Worm (Caenorhabditis elegans) whole organism, L1 larva: Measurements from ENCODE around the gene T19C3.2.
A peak's percentile ranks its signal among the peaks of the same experiment; 100 is the strongest.

Source experiments
- C16A3.4 ChIP-seq: fragments of 150-350 bp; optimal IDR thresholded peaks from 2 replicates; lab custom pipeline; 2014; ENCODE audit warnings: missing biosample characterization, missing genetic modification characterization
- C34B4.2 ChIP-seq: sonication (generic microtip); optimal IDR thresholded peaks from 2 replicates; lab custom pipeline; 2017; ENCODE audit warnings: mild to moderate bottlenecking, missing genetic modification characterization, missing compliant biosample characterization
- Y116A8C.19 ChIP-seq: sonication (generic microtip); optimal IDR thresholded peaks from 2 replicates; lab custom pipeline; 2016; ENCODE audit warnings: missing compliant biosample characterization, missing genetic modification characterization, borderline replicate concordance
- ama-1 ChIP-seq: fragments of 150-350 bp; optimal IDR thresholded peaks from 2 replicates; lab custom pipeline; 2014
- blmp-1 ChIP-seq: fragments of 150-350 bp; optimal IDR thresholded peaks from 2 replicates; lab custom pipeline; 2014; ENCODE audit warnings: missing biosample characterization, missing genetic modification characterization
- ceh-63 ChIP-seq: fragments of 200-800 bp; sonication (Bioruptor generic); optimal IDR thresholded peaks from 2 replicates; lab custom pipeline; 2018; ENCODE audit warnings: mild to moderate bottlenecking, missing genetic modification characterization, missing compliant biosample characterization
- ceh-8 ChIP-seq: fragments of 200-800 bp; sonication (Bioruptor generic); optimal IDR thresholded peaks from 2 replicates; lab custom pipeline; 2018; ENCODE audit warnings: mild to moderate bottlenecking, missing genetic modification characterization, moderate library complexity, missing compliant biosample characterization
- ceh-82 ChIP-seq, 3 experiments: fragments of 150-350 bp in 1 of 3; sonication (generic microtip) in 2 of 3; optimal IDR thresholded peaks; 2 replicates each; lab custom pipeline; 2014 to 2017; ENCODE audit warnings: missing biosample characterization in 3 of 3, missing genetic modification characterization in 3 of 3
- ces-1 ChIP-seq: fragments of 150-350 bp; optimal IDR thresholded peaks from 2 replicates; lab custom pipeline; 2014; ENCODE audit warnings: missing biosample characterization, missing genetic modification reagents, missing genetic modification characterization
- efl-3 ChIP-seq: fragments of 200-800 bp; sonication (Bioruptor generic); optimal IDR thresholded peaks from 2 replicates; lab custom pipeline; 2018; ENCODE audit warnings: mild to moderate bottlenecking, missing genetic modification characterization, missing compliant biosample characterization
- egl-27 ChIP-seq, 2 experiments: fragments of 150-350 bp in 1 of 2; sonication (generic microtip); optimal IDR thresholded peaks; 3 replicates each; lab custom pipeline; 2017 to 2018; ENCODE audit warnings: missing biosample characterization in 2 of 2, missing genetic modification characterization in 2 of 2, missing genetic modification reagents in 2 of 2
- elt-2 ChIP-seq: sonication (generic microtip); optimal IDR thresholded peaks from 2 replicates; lab custom pipeline; 2016; ENCODE audit warnings: missing genetic modification characterization, mild to moderate bottlenecking, inconsistent platforms, missing compliant biosample characterization, missing genetic modification reagents
- elt-3 ChIP-seq, 6 experiments: fragments of 150-350 bp in 1 of 6; sonication (generic microtip); optimal IDR thresholded peaks; 2 replicates each; lab custom pipeline; 2017 to 2018; ENCODE audit warnings: missing biosample characterization in 6 of 6, missing genetic modification characterization in 6 of 6, inconsistent platforms in 1 of 6
- ets-5 ChIP-seq: fragments of 200-800 bp; sonication (Bioruptor generic); IDR thresholded peaks from 2 replicates; pipeline ENCODE4 v1.3.6; 2022; ENCODE audit warnings: missing genetic modification characterization, missing compliant biosample characterization
- fkh-10 ChIP-seq: sonication (generic microtip); optimal IDR thresholded peaks from 2 replicates; lab custom pipeline; 2017; ENCODE audit warnings: missing biosample characterization, missing genetic modification reagents, missing genetic modification characterization
- grh-1 ChIP-seq: fragments of 200-800 bp; sonication (Bioruptor generic); IDR thresholded peaks from 2 replicates; pipeline ENCODE4 v1.3.6; 2022; ENCODE audit warnings: missing genetic modification reagents, missing genetic modification characterization, missing compliant biosample characterization
- hpl-2 ChIP-seq: fragments of 150-350 bp; optimal IDR thresholded peaks from 2 replicates; lab custom pipeline; 2014; ENCODE audit warnings: missing biosample characterization, missing genetic modification reagents, missing genetic modification characterization
- irx-1 ChIP-seq: sonication (generic microtip); optimal IDR thresholded peaks from 2 replicates; lab custom pipeline; 2016; ENCODE audit warnings: missing genetic modification characterization, missing compliant biosample characterization
- isw-1 ChIP-seq: fragments of 200-800 bp; sonication (Bioruptor generic); IDR thresholded peaks from 2 replicates; pipeline ENCODE4 v1.3.6; 2022; ENCODE audit warnings: missing genetic modification characterization, missing compliant biosample characterization
- jun-1 ChIP-seq: fragments of 150-350 bp; optimal IDR thresholded peaks from 2 replicates; lab custom pipeline; 2014; ENCODE audit warnings: missing biosample characterization, missing genetic modification reagents, missing genetic modification characterization
- lin-14 ChIP-seq: fragments of 200-800 bp; sonication (Bioruptor generic); optimal IDR thresholded peaks from 2 replicates; lab custom pipeline; 2018; ENCODE audit warnings: mild to moderate bottlenecking, missing genetic modification characterization, moderate library complexity, missing compliant biosample characterization
- lin-15B ChIP-seq: fragments of 150-350 bp; sonication (generic microtip); optimal IDR thresholded peaks from 3 replicates; lab custom pipeline; 2014; ENCODE audit warnings: missing biosample characterization, missing genetic modification characterization
- lin-35 ChIP-seq, 2 experiments: fragments of 150-350 bp; optimal IDR thresholded peaks; 2 replicates each; lab custom pipeline; 2014; ENCODE audit warnings: missing biosample characterization in 2 of 2, missing genetic modification characterization in 2 of 2, missing genetic modification reagents in 2 of 2
- lin-39 ChIP-seq: fragments of 150-350 bp; optimal IDR thresholded peaks from 2 replicates; lab custom pipeline; 2014; ENCODE audit warnings: missing biosample characterization, missing genetic modification reagents, missing genetic modification characterization
- lsy-2 ChIP-seq, 2 experiments: fragments of 150-350 bp; optimal IDR thresholded peaks; 2 replicates each; lab custom pipeline; 2014; ENCODE audit warnings: missing biosample characterization in 2 of 2, missing genetic modification characterization in 2 of 2
- mdl-1 ChIP-seq, 2 experiments: fragments of 150-350 bp; optimal IDR thresholded peaks; 2 replicates each; lab custom pipeline; 2014 to 2017; ENCODE audit warnings: missing biosample characterization in 2 of 2, missing genetic modification characterization in 2 of 2, inconsistent platforms in 1 of 2
- mef-2 ChIP-seq: fragments of 150-350 bp; optimal IDR thresholded peaks from 2 replicates; lab custom pipeline; 2014; ENCODE audit warnings: missing biosample characterization, missing genetic modification characterization
- mep-1 ChIP-seq: fragments of 150-350 bp; optimal IDR thresholded peaks from 2 replicates; lab custom pipeline; 2014; ENCODE audit warnings: missing biosample characterization, missing genetic modification characterization
- nhr-11 ChIP-seq: fragments of 150-350 bp; optimal IDR thresholded peaks from 2 replicates; lab custom pipeline; 2014; ENCODE audit warnings: missing biosample characterization, missing genetic modification characterization
- nhr-19 ChIP-seq: fragments of 200-800 bp; sonication (Bioruptor generic); conservative IDR thresholded peaks from 2 replicates; pipeline ENCODE4 v1.3.6; 2022; ENCODE audit warnings: missing genetic modification characterization, missing compliant biosample characterization
- nhr-28 ChIP-seq: fragments of 150-350 bp; optimal IDR thresholded peaks from 2 replicates; lab custom pipeline; 2014; ENCODE audit warnings: missing biosample characterization, missing genetic modification characterization
- nhr-47 ChIP-seq: sonication (generic microtip); optimal IDR thresholded peaks from 2 replicates; lab custom pipeline; 2016; ENCODE audit warnings: mild to moderate bottlenecking, missing genetic modification characterization, moderate library complexity, missing compliant biosample characterization
- nhr-71 ChIP-seq: sonication (generic microtip); optimal IDR thresholded peaks from 2 replicates; lab custom pipeline; 2016; ENCODE audit warnings: mild to moderate bottlenecking, missing genetic modification characterization, moderate library complexity, missing compliant biosample characterization
- nhr-77 ChIP-seq: fragments of 150-350 bp; optimal IDR thresholded peaks from 2 replicates; lab custom pipeline; 2014; ENCODE audit warnings: missing biosample characterization, missing genetic modification characterization
- nhr-85 ChIP-seq: sonication (generic microtip); peaks from one replicate; lab custom pipeline; 2016; ENCODE audit warnings: missing genetic modification characterization, inconsistent platforms, missing compliant biosample characterization
- nhr-90 ChIP-seq: sonication (generic microtip); optimal IDR thresholded peaks from 2 replicates; lab custom pipeline; 2016; ENCODE audit warnings: mild to moderate bottlenecking, missing genetic modification characterization, missing compliant biosample characterization; ENCODE audit not compliant: poor library complexity
- pqm-1 ChIP-seq: sonication (generic microtip); optimal IDR thresholded peaks from 3 replicates; lab custom pipeline; 2017; ENCODE audit warnings: missing biosample characterization, missing genetic modification characterization
- snpc-4 ChIP-seq: fragments of 150-350 bp; optimal IDR thresholded peaks from 2 replicates; lab custom pipeline; 2014; ENCODE audit warnings: missing biosample characterization, missing genetic modification characterization
- snu-23 ChIP-seq: sonication (generic microtip); optimal IDR thresholded peaks from 2 replicates; lab custom pipeline; 2016; ENCODE audit warnings: missing genetic modification characterization, missing compliant biosample characterization
- sptf-1 ChIP-seq: fragments of 150-350 bp; optimal IDR thresholded peaks from 2 replicates; lab custom pipeline; 2014; ENCODE audit warnings: missing biosample characterization, missing genetic modification characterization
- sup-37 ChIP-seq: fragments of 200-800 bp; sonication (Bioruptor generic); optimal IDR thresholded peaks from 2 replicates; lab custom pipeline; 2018; ENCODE audit warnings: mild to moderate bottlenecking, missing genetic modification characterization, missing compliant biosample characterization
- unc-130 ChIP-seq: fragments of 150-350 bp; optimal IDR thresholded peaks from 2 replicates; lab custom pipeline; 2017; ENCODE audit warnings: missing biosample characterization, missing genetic modification characterization, inconsistent platforms
- unc-30 ChIP-seq: sonication (generic microtip); optimal IDR thresholded peaks from 2 replicates; lab custom pipeline; 2017; ENCODE audit warnings: missing biosample characterization, missing genetic modification characterization
- unc-62 ChIP-seq: fragments of 150-350 bp; optimal IDR thresholded peaks from 2 replicates; lab custom pipeline; 2014; ENCODE audit warnings: missing biosample characterization, missing genetic modification reagents, missing genetic modification characterization
- unc-98 ChIP-seq: fragments of 200-800 bp; sonication (Bioruptor generic); IDR thresholded peaks from 2 replicates; pipeline ENCODE4 v1.3.6; 2022; ENCODE audit warnings: missing genetic modification characterization, missing compliant biosample characterization
- vab-15 ChIP-seq: sonication (generic microtip); optimal IDR thresholded peaks from 2 replicates; lab custom pipeline; 2017; ENCODE audit warnings: missing genotype, mild to moderate bottlenecking, missing genetic modification characterization, missing compliant biosample characterization
- xbp-1 ChIP-seq: sonication (generic microtip); optimal IDR thresholded peaks from 2 replicates; lab custom pipeline; 2016; ENCODE audit warnings: missing genetic modification characterization, missing compliant biosample characterization
- zag-1 ChIP-seq: fragments of 150-350 bp; optimal IDR thresholded peaks from 2 replicates; lab custom pipeline; 2014; ENCODE audit warnings: missing biosample characterization, missing genetic modification characterization
- zip-4 ChIP-seq: fragments of 200-800 bp; sonication (Bioruptor generic); optimal IDR thresholded peaks from 2 replicates; lab custom pipeline; 2018; ENCODE audit warnings: mild to moderate bottlenecking, missing genetic modification characterization, moderate library complexity, missing compliant biosample characterization
- ztf-11 ChIP-seq, 2 experiments: sonication (generic microtip); optimal IDR thresholded peaks; 2 replicates each; lab custom pipeline; 2016 to 2017; ENCODE audit warnings: missing genetic modification characterization in 2 of 2, missing biosample characterization in 1 of 2, missing compliant biosample characterization in 1 of 2
- ztf-4 ChIP-seq: fragments of 150-350 bp; optimal IDR thresholded peaks from 2 replicates; lab custom pipeline; 2014; ENCODE audit warnings: missing biosample characterization, missing genetic modification characterization

The T19C3.2 gene

ce11 chrIII:623754-624153 lies 6.4 kb upstream of the T19C3.2 start (continued):
- 0 out of 2 replicates have a peak, but pooled peaks have one; percentile 16 for TF ChIP-seq grh-1 (GFP tag; lab: Robert Waterston, UW)
- TF ChIP-seq egl-27 (tag; optimal IDR thresholded peaks at IDR 0.05; lab: Kevin White, UChicago): peak in 1 of 2 experiments; percentile 63
- peak; percentile 95 for TF ChIP-seq snu-23
- TF ChIP-seq ama-1 (lab: Kevin White, UChicago): no peak
- TF ChIP-seq lin-39 (tag; lab: Kevin White, UChicago): no peak
- no peak for TF ChIP-seq unc-62 (GFP tag; lab: Kevin White, UChicago)
- peak; percentile 65 for TF ChIP-seq snpc-4 (tag; lab: Kevin White, UChicago)
- TF ChIP-seq zag-1: no peak
- no peak for TF ChIP-seq ceh-63 (GFP tag; lab: Kevin White, UChicago)
- peak; percentile 81 for TF ChIP-seq elt-2 (tag; lab: Kevin White, UChicago)
- TF ChIP-seq vab-15: peak; percentile 34
- TF ChIP-seq mdl-1 (tag; optimal IDR thresholded peaks at IDR 0.05; lab: Kevin White, UChicago): peak in 1 of 2 experiments; percentile 95
- TF ChIP-seq lin-14 (GFP tag; lab: Kevin White, UChicago): peak; percentile 100
- TF ChIP-seq nhr-85 (tag; lab: Kevin White, UChicago): peak; percentile 85
- no peak for TF ChIP-seq efl-3 (GFP tag; lab: Kevin White, UChicago)
- peak; percentile 76 for TF ChIP-seq C16A3.4
- peak; percentile 43 for TF ChIP-seq lin-15B (tag; lab: Kevin White, UChicago)
- peak; percentile 76 to 83 for TF ChIP-seq lsy-2 (tag; optimal IDR thresholded peaks at IDR 0.05; lab: Kevin White, UChicago)
- TF ChIP-seq mep-1 (tag; lab: Kevin White, UChicago): peak; percentile 95
- TF ChIP-seq unc-98 (GFP tag; lab: Robert Waterston, UW): no peak
- TF ChIP-seq sptf-1: no peak
- peak; percentile 95 for TF ChIP-seq nhr-71 (tag; lab: Kevin White, UChicago)
- peak in 1 of 2 experiments; percentile 15 for TF ChIP-seq ztf-11 (tag; optimal IDR thresholded peaks at IDR 0.05; lab: Kevin White, UChicago)
- peak; percentile 83 for TF ChIP-seq nhr-47 (tag; lab: Kevin White, UChicago)
- TF ChIP-seq isw-1 (GFP tag; lab: Robert Waterston, UW): peak; percentile 64
- no peak for TF ChIP-seq nhr-28 (tag; lab: Kevin White, UChicago)
- TF ChIP-seq sup-37 (GFP tag; lab: Kevin White, UChicago): peak; percentile 28
- TF ChIP-seq blmp-1: peak; percentile 84
- peak; percentile 72 for TF ChIP-seq nhr-90 (tag; lab: Kevin White, UChicago)
- no peak for TF ChIP-seq nhr-11 (tag; lab: Kevin White, UChicago)
- TF ChIP-seq unc-130 (tag; lab: Kevin White, UChicago): peak; percentile 83
- peak; percentile 70 for TF ChIP-seq jun-1 (tag; lab: Kevin White, UChicago)
- TF ChIP-seq Y116A8C.19 (tag; lab: Kevin White, UChicago): no peak
- TF ChIP-seq ces-1 (GFP tag; lab: Kevin White, UChicago): no peak
- TF ChIP-seq pqm-1 (tag; lab: Kevin White, UChicago): no peak
- no peak for TF ChIP-seq ets-5

ce11 chrIII:620204-620718 lies 2.9 kb upstream of the T19C3.2 start, which contains the start of gene T19C3.4:
TSS of gene T19C3.4 (minus strand) at chrIII:620254.
- no peak for TF ChIP-seq fkh-10 (GFP tag; lab: Kevin White, UChicago)
- TF ChIP-seq zip-4 (GFP tag; lab: Kevin White, UChicago): no peak
- TF ChIP-seq mef-2: no peak
- no peak for TF ChIP-seq irx-1 (tag; lab: Kevin White, UChicago)
- TF ChIP-seq vab-15: no peak
- TF ChIP-seq nhr-19 (GFP tag; lab: Robert Waterston, UW): no peak; the same call in 1 of the 2 replicates
- no peak for TF ChIP-seq nhr-77 (tag; lab: Kevin White, UChicago)
- TF ChIP-seq mep-1 (tag; lab: Kevin White, UChicago): no peak
- TF ChIP-seq unc-62 (GFP tag; lab: Kevin White, UChicago): no peak
- TF ChIP-seq C34B4.2 (tag; lab: Kevin White, UChicago): no peak
- peak in 1 of 2 experiments; percentile 52 for TF ChIP-seq lin-35 (GFP tag; optimal IDR thresholded peaks at IDR 0.05; lab: Kevin White, UChicago)
- TF ChIP-seq pqm-1 (tag; lab: Kevin White, UChicago): no peak
- TF ChIP-seq ceh-82 (tag; optimal IDR thresholded peaks at IDR 0.05; lab: Kevin White, UChicago): no peak
- TF ChIP-seq elt-2 (tag; lab: Kevin White, UChicago): peak; percentile 27
- peak in 1 of 2 experiments; percentile 30 for TF ChIP-seq mdl-1 (tag; optimal IDR thresholded peaks at IDR 0.05; lab: Kevin White, UChicago)
- TF ChIP-seq xbp-1 (tag; lab: Kevin White, UChicago): no peak
- TF ChIP-seq ztf-4 (tag; lab: Kevin White, UChicago): no peak
- TF ChIP-seq ceh-8 (GFP tag; lab: Kevin White, UChicago): no peak
- TF ChIP-seq hpl-2: no peak
- TF ChIP-seq elt-3 (tag; optimal IDR thresholded peaks at IDR 0.05; lab: Kevin White, UChicago): no peak
- TF ChIP-seq unc-30 (tag; lab: Kevin White, UChicago): no peak
- peak; percentile 9 for TF ChIP-seq nhr-90 (tag; lab: Kevin White, UChicago)
